Fruit fly (Drosophila melanogaster) whole organism, embryonic: ENCODE data around the gene SecCl.

ENCODE experiments used
- Asciz ChIP-seq: fragments of 200-800 bp; sonication (Bioruptor generic); optimal IDR thresholded peaks from 2 replicates; lab custom pipeline; 2017; ENCODE audit warnings: missing biosample characterization, mild to moderate bottlenecking, missing genetic modification characterization, missing genetic modification reagents
- Awh ChIP-seq: fragments of 200-800 bp; sonication (Bioruptor generic); IDR thresholded peaks from 2 replicates; pipeline ENCODE4, ENCODE4 v1.3.6; 2022; ENCODE audit warnings: missing biosample characterization, missing genetic modification characterization
- Blimp-1 ChIP-seq: fragments of 200-800 bp; sonication (Bioruptor generic); optimal IDR thresholded peaks from 3 replicates; lab custom pipeline; 2018; ENCODE audit warnings: missing biosample characterization, missing genetic modification characterization, mild to moderate bottlenecking, moderate library complexity, missing genetic modification reagents
- CG10366 ChIP-seq: fragments of 200-800 bp; sonication (Bioruptor generic); IDR thresholded peaks from 2 replicates; pipeline ENCODE4 v1.3.6; 2022; ENCODE audit warnings: missing biosample characterization, missing genetic modification characterization
- CG11696 ChIP-seq: fragments of 200-800 bp; sonication (Bioruptor generic); IDR thresholded peaks from 2 replicates; pipeline ENCODE4 v1.3.6; 2022; ENCODE audit warnings: missing biosample characterization, missing genetic modification characterization
- CG12104 ChIP-seq: fragments of 200-800 bp; sonication (Bioruptor generic); optimal IDR thresholded peaks from 3 replicates; lab custom pipeline; 2016; ENCODE audit warnings: missing biosample characterization, missing genetic modification characterization
- CG13894 ChIP-seq: fragments of 200-800 bp; sonication (Bioruptor generic); optimal IDR thresholded peaks from 3 replicates; lab custom pipeline; 2018; ENCODE audit warnings: missing biosample characterization, mild to moderate bottlenecking, missing genetic modification characterization, moderate library complexity
- CG15696 ChIP-seq: fragments of 200-800 bp; sonication (Bioruptor generic); optimal IDR thresholded peaks from 2 replicates; lab custom pipeline; 2019; ENCODE audit warnings: missing biosample characterization, mild to moderate bottlenecking, missing genetic modification characterization, moderate library complexity
- CG17385 ChIP-seq: fragments of 200-800 bp; sonication (Bioruptor generic); optimal IDR thresholded peaks from 3 replicates; lab custom pipeline; 2018; ENCODE audit warnings: missing biosample characterization, mild to moderate bottlenecking, missing genetic modification characterization
- CG17802 ChIP-seq: fragments of 200-800 bp; sonication (Bioruptor generic); optimal IDR thresholded peaks from 2 replicates; lab custom pipeline; 2018; ENCODE audit warnings: missing biosample characterization, mild to moderate bottlenecking, missing genetic modification characterization, moderate library complexity
- CG18764 ChIP-seq: fragments of 200-800 bp; sonication (Bioruptor generic); optimal IDR thresholded peaks from 3 replicates; lab custom pipeline; 2016; ENCODE audit warnings: missing biosample characterization, missing genetic modification characterization
- CG2875 ChIP-seq: fragments of 200-800 bp; sonication (Bioruptor generic); optimal IDR thresholded peaks from 2 replicates; lab custom pipeline; 2017; ENCODE audit warnings: missing biosample characterization, mild to moderate bottlenecking, missing genetic modification characterization, missing genetic modification reagents
- CG31365 ChIP-seq: fragments of 200-800 bp; sonication (Bioruptor generic); optimal IDR thresholded peaks from 2 replicates; lab custom pipeline; 2018; ENCODE audit warnings: missing biosample characterization, mild to moderate bottlenecking, missing genetic modification characterization
- CG34422 ChIP-seq: fragments of 200-800 bp; sonication (Bioruptor generic); IDR thresholded peaks from 3 replicates; pipeline ENCODE4 v1.3.6; 2022; ENCODE audit warnings: missing biosample characterization, missing genetic modification characterization
- CG4328 ChIP-seq: fragments of 200-800 bp; sonication (Bioruptor generic); optimal IDR thresholded peaks from 3 replicates; lab custom pipeline; 2017; ENCODE audit warnings: missing biosample characterization, missing genetic modification reagents, missing genetic modification characterization
- CG4854 ChIP-seq: fragments of 200-800 bp; sonication (Bioruptor generic); optimal IDR thresholded peaks from 2 replicates; lab custom pipeline; 2016; ENCODE audit warnings: missing biosample characterization, missing genetic modification characterization, inconsistent platforms
- CG6272 ChIP-seq: fragments of 200-800 bp; sonication (Bioruptor generic); IDR thresholded peaks from 2 replicates; pipeline ENCODE4 v1.3.6; 2022; ENCODE audit warnings: missing biosample characterization, missing genetic modification characterization
- CG7271 ChIP-seq: fragments of 200-800 bp; sonication (Bioruptor generic); optimal IDR thresholded peaks from 2 replicates; lab custom pipeline; 2018; ENCODE audit warnings: missing biosample characterization, mild to moderate bottlenecking, missing genetic modification characterization, moderate library complexity
- Camta ChIP-seq: fragments of 200-800 bp; sonication (Bioruptor generic); optimal IDR thresholded peaks from 2 replicates; lab custom pipeline; 2016; ENCODE audit warnings: missing biosample characterization, missing genetic modification characterization
- D19A ChIP-seq: fragments of 200-800 bp; optimal IDR thresholded peaks from 3 replicates; lab custom pipeline; 2019; ENCODE audit warnings: missing biosample characterization, mild to moderate bottlenecking, missing genetic modification characterization, moderate library complexity
- D19B ChIP-seq: fragments of 200-800 bp; sonication (Bioruptor generic); optimal IDR thresholded peaks from 2 replicates; lab custom pipeline; 2017; ENCODE audit warnings: missing biosample characterization, mild to moderate bottlenecking, missing genetic modification characterization
- Dbx ChIP-seq: fragments of 200-800 bp; sonication (Bioruptor generic); IDR thresholded peaks from 3 replicates; pipeline ENCODE4 v1.3.6; 2022; ENCODE audit warnings: missing biosample characterization, missing genetic modification characterization
- Dfd ChIP-seq, 2 experiments: fragments of >200 bp; optimal IDR thresholded peaks; 2 replicates each; lab custom pipeline; 2017; ENCODE audit warnings: missing biosample characterization in 2 of 2, missing genetic modification characterization in 2 of 2
- Dp ChIP-seq: fragments of 200-800 bp; sonication (Bioruptor generic); optimal IDR thresholded peaks from 2 replicates; lab custom pipeline; 2018; ENCODE audit warnings: missing biosample characterization, mild to moderate bottlenecking, missing genetic modification characterization, moderate library complexity
- Elba2 ChIP-seq: fragments of 200-800 bp; sonication (Bioruptor generic); optimal IDR thresholded peaks from 3 replicates; lab custom pipeline; 2016; ENCODE audit warnings: missing biosample characterization, missing genetic modification characterization
- Ets97D ChIP-seq: fragments of 200-800 bp; sonication (Bioruptor generic); optimal IDR thresholded peaks from 3 replicates; lab custom pipeline; 2016; ENCODE audit warnings: missing biosample characterization, missing genetic modification characterization
- HLH3B ChIP-seq: fragments of 200-800 bp; sonication (Bioruptor generic); IDR thresholded peaks from 2 replicates; pipeline ENCODE4 v1.3.6; 2022; ENCODE audit warnings: missing biosample characterization, missing genetic modification characterization
- Lim3 ChIP-seq: fragments of 200-800 bp; sonication (Bioruptor generic); IDR thresholded peaks from 2 replicates; pipeline ENCODE4 v1.3.6; 2022; ENCODE audit warnings: missing biosample characterization, missing genetic modification characterization
- MESR4 ChIP-seq: fragments of 200-800 bp; sonication (Bioruptor generic); optimal IDR thresholded peaks from 2 replicates; lab custom pipeline; 2018; ENCODE audit warnings: missing biosample characterization, mild to moderate bottlenecking, missing genetic modification characterization, moderate library complexity
- Oaz ChIP-seq: fragments of 200-800 bp; sonication (Bioruptor generic); IDR thresholded peaks from 2 replicates; pipeline ENCODE4 v1.3.6; 2022; ENCODE audit warnings: missing biosample characterization, missing genetic modification characterization
- Rfx ChIP-seq: fragments of 200-800 bp; sonication (Bioruptor generic); IDR thresholded peaks from 2 replicates; pipeline ENCODE4 v1.3.6; 2022; ENCODE audit warnings: missing biosample characterization, missing genetic modification characterization
- Sin3A ChIP-seq: fragments of >200 bp; optimal IDR thresholded peaks from 2 replicates; lab custom pipeline; 2018
- TFAM ChIP-seq: fragments of 200-800 bp; sonication (Bioruptor generic); optimal IDR thresholded peaks from 2 replicates; lab custom pipeline; 2017; ENCODE audit warnings: missing biosample characterization, missing genetic modification characterization, inconsistent platforms
- Tbp ChIP-seq: fragments of >200 bp; optimal IDR thresholded peaks from 2 replicates; lab custom pipeline; 2018; ENCODE audit warnings: missing biosample characterization, missing genetic modification characterization
- YL-1 ChIP-seq: fragments of 200-800 bp; sonication (Bioruptor generic); optimal IDR thresholded peaks from 3 replicates; lab custom pipeline; 2017; ENCODE audit warnings: missing biosample characterization, mild to moderate bottlenecking, missing genetic modification characterization
- ara ChIP-seq: fragments of 200-800 bp; sonication (Bioruptor generic); IDR thresholded peaks from 2 replicates; pipeline ENCODE4 v1.3.6; 2022; ENCODE audit warnings: missing biosample characterization, missing genetic modification characterization
- cg ChIP-seq: fragments of 200-800 bp; sonication (Bioruptor generic); optimal IDR thresholded peaks from 3 replicates; lab custom pipeline; 2019; ENCODE audit warnings: missing biosample characterization, mild to moderate bottlenecking, missing genetic modification characterization, moderate library complexity
- ci ChIP-seq: fragments of 200-800 bp; sonication (Bioruptor generic); IDR thresholded peaks from 3 replicates; pipeline ENCODE4 v1.3.6; 2022; ENCODE audit warnings: missing biosample characterization, missing genetic modification characterization
- dimm ChIP-seq: fragments of 200-800 bp; sonication (Bioruptor generic); IDR thresholded peaks from 2 replicates; pipeline ENCODE4 v1.3.6; 2022; ENCODE audit warnings: missing biosample characterization, missing genetic modification characterization
- grn ChIP-seq: fragments of 200-800 bp; sonication (Bioruptor generic); optimal IDR thresholded peaks from 3 replicates; lab custom pipeline; 2017; ENCODE audit warnings: missing biosample characterization, missing genetic modification characterization
- h ChIP-seq: fragments of >200 bp; optimal IDR thresholded peaks from 2 replicates; lab custom pipeline; 2017
- hkb ChIP-seq, 2 experiments: fragments of 200-800 bp in 1 of 2; fragments of >200 bp in 1 of 2; sonication (Bioruptor generic) in 1 of 2; IDR thresholded peaks in 1 of 2; optimal IDR thresholded peaks in 1 of 2; 2 replicates each; pipeline versions ENCODE4 v1.3.6 to Lab custom; 2017 to 2022; ENCODE audit warnings: missing biosample characterization in 1 of 2, missing genetic modification characterization in 1 of 2
- klu ChIP-seq: fragments of 200-800 bp; sonication (Bioruptor generic); IDR thresholded peaks from 2 replicates; pipeline ENCODE4 v1.3.6; 2022; ENCODE audit warnings: missing biosample characterization, missing genetic modification characterization
- mld ChIP-seq: fragments of 200-800 bp; sonication (Bioruptor generic); IDR thresholded peaks from 3 replicates; pipeline ENCODE4 v1.3.6; 2022; ENCODE audit warnings: missing biosample characterization, missing genetic modification characterization; ENCODE audit not compliant: partially characterized antibody
- oc ChIP-seq: fragments of 200-800 bp; sonication (Bioruptor generic); optimal IDR thresholded peaks from 2 replicates; lab custom pipeline; 2018; ENCODE audit warnings: missing biosample characterization, mild to moderate bottlenecking, missing genetic modification characterization, moderate library complexity
- pho ChIP-seq: fragments of 200-800 bp; sonication (Bioruptor generic); optimal IDR thresholded peaks from 2 replicates; lab custom pipeline; 2016; ENCODE audit warnings: missing biosample characterization, missing genetic modification characterization
- sc ChIP-seq, 3 experiments: fragments of >200 bp in 2 of 3; fragments of 200-800 bp in 1 of 3; sonication (Bioruptor generic) in 1 of 3; optimal IDR thresholded peaks; 2 replicates in 2 of 3; 3 replicates in 1 of 3; lab custom pipeline; 2017; ENCODE audit warnings: mild to moderate bottlenecking in 1 of 3, missing biosample characterization in 1 of 3, missing genetic modification characterization in 1 of 3, missing genetic modification reagents in 1 of 3
- sqz ChIP-seq: fragments of 200-800 bp; sonication (Bioruptor generic); optimal IDR thresholded peaks from 3 replicates; lab custom pipeline; 2018; ENCODE audit warnings: missing biosample characterization, mild to moderate bottlenecking, missing genetic modification characterization
- ssp ChIP-seq: fragments of 200-800 bp; sonication (Bioruptor generic); IDR thresholded peaks from 2 replicates; pipeline ENCODE4 v1.3.6; 2022; ENCODE audit warnings: missing biosample characterization, missing genetic modification characterization
- tio ChIP-seq: fragments of 200-800 bp; sonication (Bioruptor generic); optimal IDR thresholded peaks from 2 replicates; lab custom pipeline; 2017; ENCODE audit warnings: missing biosample characterization, missing genetic modification characterization, inconsistent platforms

The SecCl gene

DNA sequence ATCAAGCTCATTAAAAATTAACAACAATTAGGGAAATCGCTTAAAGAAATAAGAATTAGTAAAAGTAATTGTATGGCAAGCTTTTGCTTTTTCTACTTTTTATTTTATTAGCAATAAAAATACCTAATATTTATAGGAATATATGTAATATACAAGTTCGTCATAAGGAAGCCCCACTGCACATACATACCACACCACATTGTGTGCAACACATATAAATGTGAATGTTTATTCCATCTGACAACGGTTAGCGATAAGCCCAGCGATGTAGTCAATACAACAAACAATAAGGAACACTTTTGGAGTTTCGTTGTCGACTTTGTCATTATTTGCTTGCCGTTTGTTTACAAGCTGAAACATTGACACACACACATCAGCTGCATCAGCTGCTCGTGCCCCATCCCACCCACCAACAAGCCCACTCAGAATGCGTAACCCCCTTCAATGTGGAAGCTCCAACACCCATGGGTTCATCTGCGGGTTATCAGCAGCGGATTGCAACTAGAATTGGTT lies 15.4 kb downstream of the SecCl start (continued):
- TF ChIP-seq grn (GFP tag; lab: Kevin White, UChicago) (peak; percentile 79), D19B (GFP tag; lab: Kevin White, UChicago) (no peak), CG34422 (GFP tag; lab: Robert Waterston, UW) (peak; percentile 37; the same call in 2 of the 3 replicates), Dp (GFP tag; lab: Kevin White, UChicago) (no peak), ssp (GFP tag; lab: Robert Waterston, UW) (no peak; the same call in 1 of the 2 replicates), hkb (optimal IDR thresholded peaks at IDR 0.05; lab: Kevin White, UChicago) (no peak), hkb (GFP tag; IDR thresholded peaks at IDR 0.05; lab: Robert Waterston, UW) (peak; percentile 66), mld (GFP tag; lab: Robert Waterston, UW) (no peak), CG17385 (GFP tag; lab: Kevin White, UChicago) (peak; percentile 71), CG17802 (tag; lab: Kevin White, UChicago) (peak; percentile 59), D19A (tag; lab: Kevin White, UChicago) (peak; percentile 70), Lim3 (GFP tag; lab: Robert Waterston, UW) (no peak), sqz (GFP tag; lab: Kevin White, UChicago) (peak; percentile 85), TFAM (GFP tag; lab: Kevin White, UChicago) (peak; percentile 76), ara (GFP tag; lab: Robert Waterston, UW) (peak; percentile 79), CG12104 (GFP tag; lab: Kevin White, UChicago) (peak; percentile 52), CG15696 (peak; percentile 94), Ets97D (GFP tag; lab: Kevin White, UChicago) (no peak), Elba2 (GFP tag; lab: Kevin White, UChicago) (no peak), sc (optimal IDR thresholded peaks at IDR 0.05; lab: Kevin White, UChicago) (no peak), sc (GFP tag; optimal IDR thresholded peaks at IDR 0.05; lab: Kevin White, UChicago) (peak; percentile 89), Sin3A (lab: Kevin White, UChicago) (no peak), Tbp (GFP tag; lab: Kevin White, UChicago) (no peak), h (lab: Kevin White, UChicago) (no peak), dimm (GFP tag; lab: Robert Waterston, UW) (no peak), Dbx (GFP tag; lab: Robert Waterston, UW) (no peak), CG2875 (peak; percentile 97), CG6272 (GFP tag; lab: Robert Waterston, UW) (no peak), Dfd (GFP tag; optimal IDR thresholded peaks at IDR 0.05; lab: Kevin White, UChicago) (no peak), oc (tag; lab: Kevin White, UChicago) (peak; percentile 81), pho (no peak), MESR4 (peak; percentile 19), CG4328 (GFP tag; lab: Kevin White, UChicago) (peak; percentile 76), Oaz (0 out of 2 replicates have a peak, but pooled peaks have one; percentile 15), Blimp-1 (GFP tag; lab: Kevin White, UChicago) (peak; percentile 87), YL-1 (GFP tag; lab: Kevin White, UChicago) (peak; percentile 73), cg (GFP tag; lab: Kevin White, UChicago) (peak; percentile 65), Camta (GFP tag; lab: Kevin White, UChicago) (peak; percentile 28), ci (GFP tag; lab: Robert Waterston, UW) (peak; percentile 94), Rfx (no peak), CG13894 (tag; lab: Kevin White, UChicago) (no peak), Awh (GFP tag; lab: Robert Waterston, UW) (peak; percentile 86), HLH3B (GFP tag; lab: Robert Waterston, UW) (peak; percentile 61; the same call in 1 of the 2 replicates), CG31365 (peak; percentile 80), klu (GFP tag; lab: Robert Waterston, UW) (no peak), Asciz (GFP tag; lab: Kevin White, UChicago) (peak; percentile 96), CG18764 (GFP tag; lab: Kevin White, UChicago) (peak; percentile 80), CG10366 (GFP tag; lab: Robert Waterston, UW) (peak; percentile 22; the same call in 1 of the 2 replicates), tio (GFP tag; lab: Kevin White, UChicago) (peak; percentile 42), CG7271 (tag; lab: Kevin White, UChicago) (peak; percentile 56), CG11696 (no peak), CG4854 (GFP tag; lab: Kevin White, UChicago) (peak; percentile 67)
